Fruit fly (Drosophila melanogaster): ENCODE measurements around the gene bcd.

dm6 chr3R:6780004-6780403 lies 20.7 kb upstream of the bcd start:
- no peak for TF ChIP-seq HLH106 (tag; optimal IDR thresholded peaks at IDR 0.05)
- TF ChIP-seq pan (optimal IDR thresholded peaks at IDR 0.05), result no peak
- no peak for TF ChIP-seq h (GFP tag; optimal IDR thresholded peaks at IDR 0.05)
- TF ChIP-seq Dif (GFP tag; optimal IDR thresholded peaks at IDR 0.05; ENCODE audit: partially characterized antibody), result no peak
- TF ChIP-seq Mio (GFP tag; optimal IDR thresholded peaks at IDR 0.05), result no peak
- no peak for TF ChIP-seq Hr83 (GFP tag; optimal IDR thresholded peaks at IDR 0.05; ENCODE audit: poor library complexity, severe bottlenecking)
- no peak for TF ChIP-seq dmrt93B (GFP tag; optimal IDR thresholded peaks at IDR 0.05)
- TF ChIP-seq br (GFP tag; optimal IDR thresholded peaks at IDR 0.05), result no peak
- TF ChIP-seq psq (GFP tag; optimal IDR thresholded peaks at IDR 0.05), result no peak
- no peak for TF ChIP-seq Dfd (GFP tag; optimal IDR thresholded peaks at IDR 0.05)
- TF ChIP-seq dsf (GFP tag; optimal IDR thresholded peaks at IDR 0.05; ENCODE audit: borderline replicate concordance), result no peak
- TF ChIP-seq Sp1 (GFP tag; optimal IDR thresholded peaks at IDR 0.05), result no peak

Measured in whole organism, wandering third instar larva.